Fruit fly (Drosophila melanogaster): ENCODE data around the gene plh.

Gene plh

dm6 chr3R:5042958-5043712, 32.3 kb upstream of the plh start (continued):
- TF ChIP-seq CG6175 (GFP tag; IDR thresholded peaks at IDR 0.05) (peak; percentile 78), Opbp (GFP tag; IDR thresholded peaks at IDR 0.05; ENCODE audit: partially characterized antibody) (no peak), CG30431 (GFP tag; optimal IDR thresholded peaks at IDR 0.05) (no peak), Ada2b (GFP tag; IDR thresholded peaks at IDR 0.05) (peak; percentile 17; the same call in 1 of the 2 replicates), CG2712 (tag; optimal IDR thresholded peaks at IDR 0.05) (peak; percentile 14), CG31441 (GFP tag; IDR thresholded peaks at IDR 0.05) (peak; percentile 50; the same call in 1 of the 2 replicates), CG2889 (GFP tag; IDR thresholded peaks at IDR 0.05) (no peak), CG18764 (GFP tag; optimal IDR thresholded peaks at IDR 0.05) (peak; percentile 31), gcm2 (GFP tag; optimal IDR thresholded peaks at IDR 0.05) (peak; percentile 65), Nf-YA (GFP tag; IDR thresholded peaks at IDR 0.05) (0 out of 2 replicates have a peak, but pooled peaks have one; percentile 46), aop (GFP tag; IDR thresholded peaks at IDR 0.05) (no peak), D19B (GFP tag; optimal IDR thresholded peaks at IDR 0.05) (peak; percentile 46), org-1 (GFP tag; optimal IDR thresholded peaks at IDR 0.05) (peak; percentile 71), Doc3 (GFP tag; IDR thresholded peaks at IDR 0.05; ENCODE audit: partially characterized antibody) (no peak), bcd (GFP tag; optimal IDR thresholded peaks at IDR 0.05) (peak; percentile 44), tna (GFP tag; IDR thresholded peaks at IDR 0.05; ENCODE audit: partially characterized antibody) (no peak), CG3726 (GFP tag; IDR thresholded peaks at IDR 0.05) (peak; percentile 25; the same call in 1 of the 3 replicates), CG14441 (GFP tag; IDR thresholded peaks at IDR 0.05) (no peak; the same call in 1 of the 2 replicates), CG8359 (GFP tag; optimal IDR thresholded peaks at IDR 0.05; ENCODE audit: borderline replicate concordance) (no peak), CG7372 (GFP tag; IDR thresholded peaks at IDR 0.05) (peak; percentile 49), fd64A (GFP tag; optimal IDR thresholded peaks at IDR 0.05) (peak; percentile 46), ftz-f1 (GFP tag; optimal IDR thresholded peaks at IDR 0.05) (no peak), CG11560 (tag; IDR thresholded peaks at IDR 0.05) (no peak), ERR (GFP tag; optimal IDR thresholded peaks at IDR 0.05) (peak; percentile 58), CG17612 (GFP tag; IDR thresholded peaks at IDR 0.05) (no peak), CG11398 (GFP tag; optimal IDR thresholded peaks at IDR 0.05) (peak; percentile 77), caup (GFP tag; optimal IDR thresholded peaks at IDR 0.05; ENCODE audit: severe bottlenecking) (peak; percentile 84), nom (GFP tag; optimal IDR thresholded peaks at IDR 0.05) (peak; percentile 23), CG5953 (GFP tag; IDR thresholded peaks at IDR 0.05) (no peak), lov (optimal IDR thresholded peaks at IDR 0.05) (no peak), lov (GFP tag; IDR thresholded peaks at IDR 0.05) (no peak), CG14965 (GFP tag; optimal IDR thresholded peaks at IDR 0.05; ENCODE audit: borderline replicate concordance) (peak; percentile 52), ham (GFP tag; IDR thresholded peaks at IDR 0.05) (no peak), CG16863 (GFP tag; optimal IDR thresholded peaks at IDR 0.05) (peak; percentile 55), pita (GFP tag; optimal IDR thresholded peaks at IDR 0.05) (no peak), CG12299 (tag; optimal IDR thresholded peaks at IDR 0.05) (peak; percentile 36), CG15479 (GFP tag; optimal IDR thresholded peaks at IDR 0.05) (peak; percentile 92), CG18599 (GFP tag; optimal IDR thresholded peaks at IDR 0.05) (peak; percentile 75), nerfin-1 (tag; optimal IDR thresholded peaks at IDR 0.05) (no peak), CG17568 (GFP tag; optimal IDR thresholded peaks at IDR 0.05) (peak; percentile 82), CG6689 (GFP tag; IDR thresholded peaks at IDR 0.05) (0 out of 2 replicates have a peak, but pooled peaks have one; percentile 20), ap (GFP tag; IDR thresholded peaks at IDR 0.05) (0 out of 2 replicates have a peak, but pooled peaks have one; percentile 22), tup (GFP tag; optimal IDR thresholded peaks at IDR 0.05) (no peak), tio (GFP tag; optimal IDR thresholded peaks at IDR 0.05) (no peak), Gsc (GFP tag; IDR thresholded peaks at IDR 0.05) (no peak), fru (optimal IDR thresholded peaks at IDR 0.05) (no peak), hth (optimal IDR thresholded peaks at IDR 0.05) (no peak), Lpt (GFP tag; optimal IDR thresholded peaks at IDR 0.05) (no peak), zen2 (GFP tag; IDR thresholded peaks at IDR 0.05; ENCODE audit: partially characterized antibody) (no peak), chn (GFP tag; optimal IDR thresholded peaks at IDR 0.05) (no peak)
